Fruit fly (Drosophila melanogaster) whole organism, prepupa: ENCODE results near the gene Ts.

Source experiments
- Blimp-1 ChIP-seq: fragments of 200-800 bp; sonication (Bioruptor generic); optimal IDR thresholded peaks from 3 replicates; lab custom pipeline; 2017; ENCODE audit warnings: missing biosample characterization, missing genetic modification characterization, mild to moderate bottlenecking, moderate library complexity, missing genetic modification reagents
- CG10669 ChIP-seq: fragments of 200-800 bp; sonication (Bioruptor generic); optimal IDR thresholded peaks from 3 replicates; lab custom pipeline; 2018; ENCODE audit warnings: missing biosample characterization, mild to moderate bottlenecking, missing genetic modification characterization, moderate library complexity
- CG11762 ChIP-seq: fragments of 200-800 bp; sonication (Bioruptor generic); optimal IDR thresholded peaks from 3 replicates; lab custom pipeline; 2016; ENCODE audit warnings: missing biosample characterization, missing genetic modification characterization; ENCODE audit not compliant: insufficient read depth
- CG15336 ChIP-seq: fragments of 200-800 bp; sonication (Bioruptor generic); IDR thresholded peaks from 2 replicates; pipeline ENCODE4 v1.3.6; 2022; ENCODE audit warnings: missing biosample characterization, missing genetic modification characterization
- CG1621 ChIP-seq: fragments of 200-800 bp; sonication (Bioruptor generic); optimal IDR thresholded peaks from 3 replicates; lab custom pipeline; 2018; ENCODE audit warnings: missing biosample characterization, mild to moderate bottlenecking, missing genetic modification characterization
- CG32006 ChIP-seq: fragments of 200-800 bp; sonication (Bioruptor generic); optimal IDR thresholded peaks from 3 replicates; lab custom pipeline; 2017; ENCODE audit warnings: missing biosample characterization, mild to moderate bottlenecking, missing genetic modification characterization
- CG34406 ChIP-seq: fragments of 200-800 bp; sonication (Bioruptor generic); optimal IDR thresholded peaks from 3 replicates; lab custom pipeline; 2016; ENCODE audit warnings: missing biosample characterization, missing genetic modification characterization
- CG3919 ChIP-seq: fragments of 200-800 bp; sonication (Bioruptor generic); optimal IDR thresholded peaks from 3 replicates; lab custom pipeline; 2016; ENCODE audit warnings: missing biosample characterization, missing genetic modification characterization
- CG4318 ChIP-seq: fragments of 200-800 bp; sonication (Bioruptor generic); optimal IDR thresholded peaks from 3 replicates; lab custom pipeline; 2017; ENCODE audit warnings: missing biosample characterization, mild to moderate bottlenecking, missing genetic modification characterization
- CG6163 ChIP-seq: fragments of 200-800 bp; sonication (Bioruptor generic); IDR thresholded peaks from 3 replicates; pipeline ENCODE4 v1.3.6; 2022; ENCODE audit warnings: missing biosample characterization, missing genetic modification characterization
- CG6276 ChIP-seq: fragments of 200-800 bp; sonication (Bioruptor generic); optimal IDR thresholded peaks from 2 replicates; lab custom pipeline; 2017; ENCODE audit warnings: missing biosample characterization, mild to moderate bottlenecking, missing genetic modification characterization
- CG6792 ChIP-seq: fragments of 200-800 bp; sonication (Bioruptor generic); optimal IDR thresholded peaks from 3 replicates; lab custom pipeline; 2016; ENCODE audit warnings: missing biosample characterization, missing genetic modification characterization
- CG6808 ChIP-seq: fragments of 200-800 bp; sonication (Bioruptor generic); optimal IDR thresholded peaks from 3 replicates; lab custom pipeline; 2017; ENCODE audit warnings: missing biosample characterization, missing genetic modification characterization, mild to moderate bottlenecking, moderate library complexity, missing genetic modification reagents
- CG7368 ChIP-seq: fragments of 200-800 bp; sonication (Bioruptor generic); optimal IDR thresholded peaks from 3 replicates; lab custom pipeline; 2016; ENCODE audit warnings: missing biosample characterization, missing genetic modification characterization
- CG8119 ChIP-seq: fragments of 200-800 bp; sonication (Bioruptor generic); IDR thresholded peaks from 3 replicates; pipeline ENCODE4 v1.3.6; 2022; ENCODE audit warnings: missing biosample characterization, missing genetic modification characterization
- Eip75B ChIP-seq: fragments of 200-800 bp; sonication (Bioruptor generic); optimal IDR thresholded peaks from 3 replicates; lab custom pipeline; 2016; ENCODE audit warnings: missing biosample characterization, missing genetic modification characterization
- Eip78C ChIP-seq: fragments of 200-800 bp; sonication (Bioruptor generic); peaks from one replicate; lab custom pipeline; 2016; ENCODE audit warnings: missing biosample characterization, missing genetic modification characterization
- Ets21C ChIP-seq: fragments of 200-800 bp; sonication (Bioruptor generic); optimal IDR thresholded peaks from 3 replicates; lab custom pipeline; 2016; ENCODE audit warnings: missing biosample characterization, missing genetic modification characterization
- Ets96B ChIP-seq: fragments of 200-800 bp; optimal IDR thresholded peaks from 2 replicates; lab custom pipeline; 2019; ENCODE audit warnings: missing biosample characterization, mild to moderate bottlenecking, missing genetic modification characterization, moderate library complexity
- Gug ChIP-seq: fragments of 200-800 bp; sonication (Bioruptor generic); IDR thresholded peaks from 2 replicates; pipeline ENCODE4 v1.3.6; 2022; ENCODE audit warnings: missing biosample characterization, missing genetic modification characterization
- Hr38 ChIP-seq: sonication (Bioruptor generic); optimal IDR thresholded peaks from 2 replicates; lab custom pipeline; 2016; ENCODE audit warnings: missing biosample characterization, missing genetic modification characterization
- Hr39 ChIP-seq: fragments of 200-800 bp; sonication (Bioruptor generic); optimal IDR thresholded peaks from 2 replicates; lab custom pipeline; 2016; ENCODE audit warnings: missing biosample characterization, missing genetic modification characterization
- Hr4 ChIP-seq: fragments of 200-800 bp; sonication (Bioruptor generic); optimal IDR thresholded peaks from 3 replicates; lab custom pipeline; 2016; ENCODE audit warnings: missing biosample characterization, missing genetic modification characterization
- Lpt ChIP-seq: fragments of 200-800 bp; sonication (Bioruptor generic); optimal IDR thresholded peaks from 3 replicates; lab custom pipeline; 2016; ENCODE audit warnings: missing biosample characterization, missing genetic modification characterization
- Met ChIP-seq: fragments of 200-800 bp; sonication (Bioruptor generic); optimal IDR thresholded peaks from 3 replicates; lab custom pipeline; 2016; ENCODE audit warnings: missing biosample characterization, missing genetic modification characterization
- OdsH ChIP-seq: fragments of 200-800 bp; sonication (Bioruptor generic); optimal IDR thresholded peaks from 3 replicates; lab custom pipeline; 2016; ENCODE audit warnings: missing biosample characterization, missing genetic modification characterization
- Sox102F ChIP-seq: fragments of 200-800 bp; sonication (Bioruptor generic); optimal IDR thresholded peaks from 2 replicates; lab custom pipeline; 2016; ENCODE audit warnings: missing biosample characterization, mild to moderate bottlenecking, missing genetic modification characterization
- Sox14 ChIP-seq: fragments of 200-800 bp; sonication (Bioruptor generic); optimal IDR thresholded peaks from 3 replicates; lab custom pipeline; 2016; ENCODE audit warnings: missing biosample characterization, missing genetic modification characterization
- achi ChIP-seq: fragments of 200-800 bp; sonication (Bioruptor generic); optimal IDR thresholded peaks from 3 replicates; lab custom pipeline; 2016; ENCODE audit warnings: missing biosample characterization, missing genetic modification characterization
- acj6 ChIP-seq: fragments of 200-800 bp; sonication (Bioruptor generic); optimal IDR thresholded peaks from 3 replicates; lab custom pipeline; 2016; ENCODE audit warnings: missing biosample characterization, missing genetic modification characterization
- dsx ChIP-seq: fragments of 200-800 bp; optimal IDR thresholded peaks from 3 replicates; lab custom pipeline; 2019; ENCODE audit warnings: missing biosample characterization, mild to moderate bottlenecking, missing genetic modification characterization, moderate library complexity; ENCODE audit not compliant: poor library complexity, severe bottlenecking
- eg ChIP-seq: fragments of 200-800 bp; sonication (Bioruptor generic); IDR thresholded peaks from 3 replicates; pipeline ENCODE4 v1.3.6; 2022; ENCODE audit warnings: missing biosample characterization, missing genetic modification characterization
- esn ChIP-seq: fragments of 200-800 bp; sonication (Bioruptor generic); optimal IDR thresholded peaks from 2 replicates; lab custom pipeline; 2016; ENCODE audit warnings: missing biosample characterization, mild to moderate bottlenecking, missing genetic modification characterization, moderate library complexity
- fd85E ChIP-seq: fragments of 200-800 bp; sonication (Bioruptor generic); optimal IDR thresholded peaks from 3 replicates; lab custom pipeline; 2016; ENCODE audit warnings: missing biosample characterization, missing genetic modification characterization
- fkh ChIP-seq: fragments of 200-800 bp; sonication (Bioruptor generic); optimal IDR thresholded peaks from 3 replicates; lab custom pipeline; 2017; ENCODE audit warnings: missing biosample characterization, mild to moderate bottlenecking, missing genetic modification characterization, moderate library complexity
- lz ChIP-seq: fragments of 200-800 bp; sonication (Bioruptor generic); optimal IDR thresholded peaks from 3 replicates; lab custom pipeline; 2016; ENCODE audit warnings: missing biosample characterization, missing genetic modification characterization
- net ChIP-seq: fragments of 200-800 bp; sonication (Bioruptor generic); optimal IDR thresholded peaks from 3 replicates; lab custom pipeline; 2016; ENCODE audit warnings: missing biosample characterization, missing genetic modification characterization
- pdm3 ChIP-seq: fragments of 200-800 bp; sonication (Bioruptor generic); optimal IDR thresholded peaks from 3 replicates; lab custom pipeline; 2016; ENCODE audit warnings: missing biosample characterization, missing genetic modification characterization
- salr ChIP-seq, 2 experiments: fragments of 200-800 bp; sonication (Bioruptor generic); optimal IDR thresholded peaks; 3 replicates each; lab custom pipeline; 2016 to 2018; ENCODE audit warnings: missing biosample characterization in 2 of 2, missing genetic modification characterization in 2 of 2, mild to moderate bottlenecking in 1 of 2
- spab ChIP-seq: fragments of 200-800 bp; sonication (Bioruptor generic); optimal IDR thresholded peaks from 2 replicates; lab custom pipeline; 2017; ENCODE audit warnings: missing biosample characterization, mild to moderate bottlenecking, missing genetic modification characterization, missing genetic modification reagents
- ss ChIP-seq, 2 experiments: fragments of 200-800 bp; sonication (Bioruptor generic); optimal IDR thresholded peaks; 2 replicates in 1 of 2; 3 replicates in 1 of 2; lab custom pipeline; 2017 to 2018; ENCODE audit warnings: mild to moderate bottlenecking in 2 of 2, missing biosample characterization in 2 of 2, missing genetic modification characterization in 2 of 2, moderate library complexity in 1 of 2
- svp ChIP-seq: fragments of 200-800 bp; sonication (Bioruptor generic); peaks from one replicate; lab custom pipeline; 2016; ENCODE audit warnings: missing biosample characterization, missing genetic modification characterization
- topi ChIP-seq: fragments of 200-800 bp; sonication (Bioruptor generic); optimal IDR thresholded peaks from 3 replicates; lab custom pipeline; 2016; ENCODE audit warnings: missing biosample characterization, missing genetic modification characterization
- vri ChIP-seq: fragments of 200-800 bp; sonication (Bioruptor generic); optimal IDR thresholded peaks from 3 replicates; lab custom pipeline; 2016; ENCODE audit warnings: missing biosample characterization, mild to moderate bottlenecking, missing genetic modification characterization

The Ts gene

dm6 chr2L:3003399-3003798 lies 34.0 kb upstream of the Ts start (continued):
- TF ChIP-seq CG3919 (GFP tag; lab: Kevin White, UChicago), result peak; percentile 46
- TF ChIP-seq CG15336, result peak; percentile 93
- TF ChIP-seq Blimp-1 (GFP tag; lab: Kevin White, UChicago), result no peak
- TF ChIP-seq Met, result no peak
- no peak for TF ChIP-seq Sox102F (GFP tag; lab: Kevin White, UChicago)
- no peak for TF ChIP-seq CG6808 (GFP tag; lab: Kevin White, UChicago)
- peak; percentile 28 for TF ChIP-seq net
- TF ChIP-seq CG7368, result peak; percentile 22
- TF ChIP-seq topi (GFP tag; lab: Kevin White, UChicago), result no peak
- no peak for TF ChIP-seq lz (GFP tag; lab: Kevin White, UChicago)
- no peak for TF ChIP-seq ss (GFP tag; optimal IDR thresholded peaks at IDR 0.05; lab: Kevin White, UChicago)
- TF ChIP-seq Eip78C, result peak; percentile 86
- TF ChIP-seq CG1621 (tag; lab: Kevin White, UChicago), result no peak
- peak; percentile 24 for TF ChIP-seq acj6
- peak; percentile 94 for TF ChIP-seq CG32006 (GFP tag; lab: Kevin White, UChicago)

- TF ChIP-seq topi (GFP tag; lab: Kevin White, UChicago) (no peak), OdsH (GFP tag; lab: Kevin White, UChicago) (peak; percentile 29), CG32006 (GFP tag; lab: Kevin White, UChicago) (peak; percentile 72), CG11762 (GFP tag; lab: Kevin White, UChicago) (no peak), CG10669 (GFP tag; lab: Kevin White, UChicago) (no peak), CG4318 (GFP tag; lab: Kevin White, UChicago) (peak; percentile 20), achi (GFP tag; lab: Kevin White, UChicago) (peak; percentile 1), CG6163 (peak; percentile 59; the same call in 2 of the 3 replicates), CG6792 (no peak), CG15336 (peak; percentile 69), vri (GFP tag; lab: Kevin White, UChicago) (no peak), Eip78C (peak; percentile 79), CG7368 (no peak), CG8119 (GFP tag; lab: Robert Waterston, UW) (peak; percentile 70), dsx (GFP tag; lab: Kevin White, UChicago) (no peak), Lpt (peak; percentile 54), Hr4 (peak; percentile 36), CG34406 (GFP tag; lab: Kevin White, UChicago) (no peak), eg (GFP tag; lab: Robert Waterston, UW) (peak; percentile 58; the same call in 2 of the 3 replicates), salr (GFP tag; optimal IDR thresholded peaks at IDR 0.05; lab: Kevin White, UChicago) (peak in 1 of 2 experiments; percentile 36), fd85E (GFP tag; lab: Kevin White, UChicago) (no peak), Hr39 (GFP tag; lab: Kevin White, UChicago) (no peak), Eip75B (GFP tag; lab: Kevin White, UChicago) (no peak), pdm3 (GFP tag; lab: Kevin White, UChicago) (peak; percentile 17), CG6276 (GFP tag; lab: Kevin White, UChicago) (peak; percentile 63), Hr38 (GFP tag; lab: Kevin White, UChicago) (no peak)
Observed at dm6 chr2L:3001953-3002352, 32.5 kb upstream of the Ts start.

dm6 chr2L:3000517-3000934 lies 31.1 kb upstream of the Ts start:
- TF ChIP-seq svp (GFP tag; lab: Kevin White, UChicago) (no peak), fkh (GFP tag; lab: Kevin White, UChicago) (no peak), CG7368 (no peak), fd85E (GFP tag; lab: Kevin White, UChicago) (no peak), lz (GFP tag; lab: Kevin White, UChicago) (no peak), Eip78C (no peak), CG1621 (tag; lab: Kevin White, UChicago) (no peak), spab (no peak), Sox14 (GFP tag; lab: Kevin White, UChicago) (no peak), Ets21C (GFP tag; lab: Kevin White, UChicago) (no peak), Blimp-1 (GFP tag; lab: Kevin White, UChicago) (no peak), Gug (GFP tag; lab: Robert Waterston, UW) (no peak), acj6 (no peak), salr (GFP tag; optimal IDR thresholded peaks at IDR 0.05; lab: Kevin White, UChicago) (no peak), esn (no peak), CG6808 (GFP tag; lab: Kevin White, UChicago) (no peak), Ets96B (no peak)
